Worm (Caenorhabditis elegans): Measurements from ENCODE around the gene C49C3.9.

The C49C3.9 gene

ce11 chrIV:17335031-17335430 is 7.1 kb downstream of the C49C3.9 start, which contains the start of gene C49C3.8:
Gene C49C3.8 (plus strand): TSS chrIV:17335203.
- TF ChIP-seq nhr-19 (GFP tag; conservative IDR thresholded peaks at IDR 0.05), result no peak
- no peak for TF ChIP-seq lin-13 (GFP tag; optimal IDR thresholded peaks at IDR 0.05)
- peak; percentile 29 for TF ChIP-seq mep-1 (tag; optimal IDR thresholded peaks at IDR 0.05)
- no peak for TF ChIP-seq ama-1 (optimal IDR thresholded peaks at IDR 0.05)
- no peak for TF ChIP-seq pax-3 (tag; optimal IDR thresholded peaks at IDR 0.05)
- no peak for TF ChIP-seq isw-1 (GFP tag; IDR thresholded peaks at IDR 0.05)
- no peak for TF ChIP-seq lin-15B (tag; optimal IDR thresholded peaks at IDR 0.05)
- peak in 1 of 2 experiments; percentile 26 for TF ChIP-seq lsy-2 (tag; optimal IDR thresholded peaks at IDR 0.05)
- peak; percentile 38 for TF ChIP-seq blmp-1 (tag; optimal IDR thresholded peaks at IDR 0.05)
- TF ChIP-seq jun-1 (tag; optimal IDR thresholded peaks at IDR 0.05), result no peak
- TF ChIP-seq lin-14 (GFP tag; optimal IDR thresholded peaks at IDR 0.05), result peak; percentile 60
- TF ChIP-seq dpl-1 (GFP tag; optimal IDR thresholded peaks at IDR 0.05), result peak in 1 of 3 experiments; percentile 19
- TF ChIP-seq elt-2 (tag; optimal IDR thresholded peaks at IDR 0.05), result no peak
- no peak for TF ChIP-seq efl-1 (optimal IDR thresholded peaks at IDR 0.05)
- peak in 1 of 2 experiments; percentile 12 for TF ChIP-seq efl-1 (GFP tag; optimal IDR thresholded peaks at IDR 0.05 in 1 of 2)
- TF ChIP-seq nhr-77 (tag; optimal IDR thresholded peaks at IDR 0.05), result no peak
- no peak for TF ChIP-seq sptf-1 (tag; optimal IDR thresholded peaks at IDR 0.05)
- no peak for TF ChIP-seq C16A3.4 (tag; optimal IDR thresholded peaks at IDR 0.05)
- no peak for TF ChIP-seq grh-1 (GFP tag; IDR thresholded peaks at IDR 0.05)
- no peak for TF ChIP-seq alr-1 (tag; optimal IDR thresholded peaks at IDR 0.05; ENCODE audit: borderline replicate concordance)
- TF ChIP-seq pag-3 (tag; optimal IDR thresholded peaks at IDR 0.05; ENCODE audit: borderline replicate concordance, insufficient read depth), result no peak

ce11 chrIV:17333542-17334281 is 8.4 kb downstream of the C49C3.9 start, which contains the start of gene C49C3.15:
Gene C49C3.15 (plus strand): TSS chrIV:17334231.
- TF ChIP-seq lin-35 (GFP tag; optimal IDR thresholded peaks at IDR 0.05) (peak in 1 of 2 experiments; percentile 51), pax-3 (tag; optimal IDR thresholded peaks at IDR 0.05) (no peak), efl-1 (optimal IDR thresholded peaks at IDR 0.05) (peak; percentile 15 to 42), efl-1 (GFP tag; optimal IDR thresholded peaks at IDR 0.05 in 1 of 2) (peak; percentile 12 to 86), rnt-1 (tag; optimal IDR thresholded peaks at IDR 0.05) (peak; percentile 14), C04F5.9 (tag; optimal IDR thresholded peaks at IDR 0.05) (no peak), egl-13 (tag; optimal IDR thresholded peaks at IDR 0.05) (no peak), nhr-85 (tag) (no peak), mep-1 (tag; optimal IDR thresholded peaks at IDR 0.05) (peak; percentile 48), mdl-1 (tag; optimal IDR thresholded peaks at IDR 0.05) (peak in 1 of 2 experiments; percentile 22), ama-1 (optimal IDR thresholded peaks at IDR 0.05) (no peak), blmp-1 (tag; optimal IDR thresholded peaks at IDR 0.05) (no peak), nhr-12 (tag; optimal IDR thresholded peaks at IDR 0.05) (no peak), irx-1 (tag; optimal IDR thresholded peaks at IDR 0.05) (no peak), nhr-11 (tag; optimal IDR thresholded peaks at IDR 0.05) (no peak), lin-14 (GFP tag; optimal IDR thresholded peaks at IDR 0.05) (peak; percentile 63), dpl-1 (GFP tag; optimal IDR thresholded peaks at IDR 0.05) (peak in 1 of 3 experiments; percentile 21), snu-23 (GFP tag; optimal IDR thresholded peaks at IDR 0.05) (peak; percentile 30), ets-5 (GFP tag; IDR thresholded peaks at IDR 0.05) (no peak), nhr-71 (tag; optimal IDR thresholded peaks at IDR 0.05) (peak; percentile 16), lsy-2 (tag; optimal IDR thresholded peaks at IDR 0.05) (peak in 1 of 2 experiments; percentile 47)

ce11 chrIV:17332261-17332660 is 9.9 kb downstream of the C49C3.9 start, which contains the start of gene C49C3.7:
Gene C49C3.7 (plus strand): TSS chrIV:17332561.
- TF ChIP-seq nhr-19 (GFP tag; conservative IDR thresholded peaks at IDR 0.05) (no peak), F16B12.6 (tag; optimal IDR thresholded peaks at IDR 0.05) (no peak), fkh-8 (tag; optimal IDR thresholded peaks at IDR 0.05) (no peak), unc-62 (GFP tag; optimal IDR thresholded peaks at IDR 0.05) (no peak), hpl-2 (GFP tag; optimal IDR thresholded peaks at IDR 0.05) (no peak), sox-4 (tag; optimal IDR thresholded peaks at IDR 0.05) (no peak), egl-13 (tag; optimal IDR thresholded peaks at IDR 0.05) (no peak), nhr-237 (tag; optimal IDR thresholded peaks at IDR 0.05) (no peak), zag-1 (tag; optimal IDR thresholded peaks at IDR 0.05) (no peak), sup-37 (GFP tag; optimal IDR thresholded peaks at IDR 0.05) (no peak), isw-1 (GFP tag; IDR thresholded peaks at IDR 0.05) (no peak), C16A3.4 (tag; optimal IDR thresholded peaks at IDR 0.05) (no peak), lin-39 (tag; optimal IDR thresholded peaks at IDR 0.05) (no peak)

All from whole organism, L1 larva.